Fruit fly (Drosophila melanogaster) whole organism, embryonic: ENCODE data around the gene Snr1.

Source experiments
- BEAF-32 ChIP-seq: fragments of 200-800 bp; sonication (Bioruptor generic); optimal IDR thresholded peaks from 3 replicates; lab custom pipeline; 2017; ENCODE audit warnings: missing biosample characterization, missing genetic modification characterization, mild to moderate bottlenecking, moderate library complexity, missing genetic modification reagents
- BtbVII ChIP-seq: fragments of 200-800 bp; sonication (Bioruptor generic); optimal IDR thresholded peaks from 3 replicates; lab custom pipeline; 2017; ENCODE audit warnings: missing biosample characterization, mild to moderate bottlenecking, missing genetic modification characterization
- CG10267 ChIP-seq: fragments of 200-800 bp; sonication (Bioruptor generic); optimal IDR thresholded peaks from 2 replicates; lab custom pipeline; 2018; ENCODE audit warnings: missing biosample characterization, mild to moderate bottlenecking, missing genetic modification characterization, moderate library complexity
- CG10431 ChIP-seq: fragments of 200-800 bp; sonication (Bioruptor generic); optimal IDR thresholded peaks from 3 replicates; lab custom pipeline; 2018; ENCODE audit warnings: missing biosample characterization, mild to moderate bottlenecking, missing genetic modification characterization
- CG11085 ChIP-seq: fragments of 200-800 bp; sonication (Bioruptor generic); IDR thresholded peaks from 2 replicates; pipeline ENCODE4 v1.3.6; 2022; ENCODE audit warnings: missing biosample characterization, missing genetic modification characterization
- CG12071 ChIP-seq: fragments of 200-800 bp; sonication (Bioruptor generic); optimal IDR thresholded peaks from 3 replicates; lab custom pipeline; 2018; ENCODE audit warnings: missing biosample characterization, mild to moderate bottlenecking, missing genetic modification characterization
- CG1233 ChIP-seq: fragments of 200-800 bp; sonication (Bioruptor generic); optimal IDR thresholded peaks from 4 replicates; lab custom pipeline; 2018; ENCODE audit warnings: missing biosample characterization, mild to moderate bottlenecking, missing genetic modification characterization
- CG13775 ChIP-seq: fragments of 200-800 bp; sonication (Bioruptor generic); optimal IDR thresholded peaks from 3 replicates; lab custom pipeline; 2017; ENCODE audit warnings: missing biosample characterization, mild to moderate bottlenecking, missing genetic modification characterization
- CG13894 ChIP-seq: fragments of 200-800 bp; sonication (Bioruptor generic); optimal IDR thresholded peaks from 3 replicates; lab custom pipeline; 2018; ENCODE audit warnings: missing biosample characterization, mild to moderate bottlenecking, missing genetic modification characterization, moderate library complexity
- CG15011 ChIP-seq: fragments of 200-800 bp; sonication (Bioruptor generic); optimal IDR thresholded peaks from 3 replicates; lab custom pipeline; 2018; ENCODE audit warnings: missing biosample characterization, mild to moderate bottlenecking, missing genetic modification characterization
- CG17328 ChIP-seq: fragments of 200-800 bp; sonication (Bioruptor generic); IDR thresholded peaks from 2 replicates; pipeline ENCODE4 v1.3.6; 2022; ENCODE audit warnings: missing biosample characterization, missing genetic modification characterization
- CG17829 ChIP-seq: fragments of 200-800 bp; optimal IDR thresholded peaks from 2 replicates; lab custom pipeline; 2019; ENCODE audit warnings: missing biosample characterization, mild to moderate bottlenecking, missing genetic modification characterization, moderate library complexity
- CG17912 ChIP-seq: fragments of 200-800 bp; sonication (Bioruptor generic); optimal IDR thresholded peaks from 2 replicates; lab custom pipeline; 2018; ENCODE audit warnings: missing biosample characterization, mild to moderate bottlenecking, missing genetic modification characterization
- CG18011 ChIP-seq: fragments of 200-800 bp; sonication (Bioruptor generic); optimal IDR thresholded peaks from 2 replicates; lab custom pipeline; 2017; ENCODE audit warnings: missing biosample characterization, missing genetic modification characterization, mild to moderate bottlenecking, moderate library complexity, missing genotype
- CG18262 ChIP-seq: fragments of 200-800 bp; optimal IDR thresholded peaks from 3 replicates; lab custom pipeline; 2019; ENCODE audit warnings: missing biosample characterization, mild to moderate bottlenecking, missing genetic modification characterization, moderate library complexity
- CG2129 ChIP-seq: fragments of 200-800 bp; sonication (Bioruptor generic); IDR thresholded peaks from 2 replicates; pipeline ENCODE4 v1.3.6; 2022; ENCODE audit warnings: missing biosample characterization, missing genetic modification characterization; ENCODE audit not compliant: partially characterized antibody
- CG31224 ChIP-seq: fragments of 200-800 bp; sonication (Bioruptor generic); IDR thresholded peaks from 2 replicates; pipeline ENCODE4 v1.3.6; 2022; ENCODE audit warnings: missing biosample characterization, missing genetic modification characterization
- CG31441 ChIP-seq: fragments of 200-800 bp; sonication (Bioruptor generic); IDR thresholded peaks from 2 replicates; pipeline ENCODE4 v1.3.6; 2022; ENCODE audit warnings: missing biosample characterization, missing genetic modification characterization
- CG3407 ChIP-seq: fragments of 200-800 bp; sonication (Bioruptor generic); optimal IDR thresholded peaks from 2 replicates; lab custom pipeline; 2018; ENCODE audit warnings: missing biosample characterization, mild to moderate bottlenecking, missing genetic modification characterization
- CG5953 ChIP-seq: fragments of 200-800 bp; sonication (Bioruptor generic); IDR thresholded peaks from 2 replicates; pipeline ENCODE4 v1.3.6; 2022; ENCODE audit warnings: missing biosample characterization, missing genetic modification characterization
- CG6175 ChIP-seq: fragments of 200-800 bp; sonication (Bioruptor generic); IDR thresholded peaks from 3 replicates; pipeline ENCODE4 v1.3.6; 2022; ENCODE audit warnings: missing biosample characterization, missing genetic modification characterization
- CG7987 ChIP-seq: fragments of 200-800 bp; sonication (Bioruptor generic); optimal IDR thresholded peaks from 2 replicates; lab custom pipeline; 2018; ENCODE audit warnings: missing biosample characterization, mild to moderate bottlenecking, missing genetic modification characterization, moderate library complexity
- CG8281 ChIP-seq: fragments of 200-800 bp; sonication (Bioruptor generic); optimal IDR thresholded peaks from 2 replicates; lab custom pipeline; 2018; ENCODE audit warnings: missing biosample characterization, mild to moderate bottlenecking, missing genetic modification characterization, moderate library complexity
- CG8478 ChIP-seq: fragments of >200 bp; optimal IDR thresholded peaks from 2 replicates; lab custom pipeline; 2018
- Dp ChIP-seq: fragments of 200-800 bp; sonication (Bioruptor generic); optimal IDR thresholded peaks from 2 replicates; lab custom pipeline; 2018; ENCODE audit warnings: missing biosample characterization, mild to moderate bottlenecking, missing genetic modification characterization, moderate library complexity
- Gug ChIP-seq: fragments of 200-800 bp; sonication (Bioruptor generic); IDR thresholded peaks from 4 replicates; pipeline ENCODE4 v1.3.6; 2022; ENCODE audit warnings: missing biosample characterization, missing genetic modification characterization
- Hr39 ChIP-seq: fragments of >200 bp; optimal IDR thresholded peaks from 2 replicates; lab custom pipeline; 2017
- Hsf ChIP-seq: fragments of 200-800 bp; sonication (Bioruptor generic); optimal IDR thresholded peaks from 3 replicates; lab custom pipeline; 2016; ENCODE audit warnings: missing biosample characterization, missing genetic modification characterization
- Jarid2 ChIP-seq: fragments of 200-800 bp; sonication (Bioruptor generic); optimal IDR thresholded peaks from 3 replicates; lab custom pipeline; 2017; ENCODE audit warnings: mild to moderate bottlenecking, missing biosample characterization, missing genetic modification reagents, missing genetic modification characterization
- Lim3 ChIP-seq: fragments of 200-800 bp; sonication (Bioruptor generic); IDR thresholded peaks from 2 replicates; pipeline ENCODE4 v1.3.6; 2022; ENCODE audit warnings: missing biosample characterization, missing genetic modification characterization
- Mrtf ChIP-seq: fragments of 200-800 bp; sonication (Bioruptor generic); IDR thresholded peaks from 3 replicates; pipeline ENCODE4 v1.3.6; 2022; ENCODE audit warnings: missing biosample characterization, missing genetic modification characterization
- NFAT ChIP-seq: fragments of 200-800 bp; sonication (Bioruptor generic); IDR thresholded peaks from 2 replicates; pipeline ENCODE4 v1.3.6; 2022; ENCODE audit warnings: missing biosample characterization, missing genetic modification characterization
- Rx ChIP-seq: fragments of 200-800 bp; sonication (Bioruptor generic); IDR thresholded peaks from 2 replicates; pipeline ENCODE4 v1.3.6; 2022; ENCODE audit warnings: missing biosample characterization, missing genetic modification characterization
- Trl ChIP-seq, 3 experiments: fragments of >200 bp in 2 of 3; fragments of 200-800 bp in 1 of 3; sonication (Bioruptor generic) in 1 of 3; optimal IDR thresholded peaks; 2 replicates in 1 of 3; 3 replicates in 2 of 3; lab custom pipeline; 2016 to 2017; ENCODE audit warnings: missing biosample characterization in 1 of 3, missing genetic modification characterization in 1 of 3
- ara ChIP-seq: fragments of 200-800 bp; sonication (Bioruptor generic); IDR thresholded peaks from 2 replicates; pipeline ENCODE4 v1.3.6; 2022; ENCODE audit warnings: missing biosample characterization, missing genetic modification characterization
- ase ChIP-seq: fragments of 200-800 bp; sonication (Bioruptor generic); IDR thresholded peaks from 3 replicates; pipeline ENCODE4 v1.3.6; 2022; ENCODE audit warnings: missing biosample characterization, missing genetic modification characterization
- cas ChIP-seq: fragments of 200-800 bp; sonication (Bioruptor generic); IDR thresholded peaks from 2 replicates; pipeline ENCODE4 v1.3.6; 2022; ENCODE audit warnings: missing biosample characterization, missing genetic modification characterization
- chif ChIP-seq, 2 experiments: fragments of 200-800 bp; sonication (Bioruptor generic); optimal IDR thresholded peaks; 3 replicates each; lab custom pipeline; 2016; ENCODE audit warnings: missing biosample characterization in 2 of 2, missing genetic modification characterization in 2 of 2
- crol ChIP-seq: fragments of 200-800 bp; sonication (Bioruptor generic); IDR thresholded peaks from 2 replicates; pipeline ENCODE4 v1.3.6; 2022; ENCODE audit warnings: missing biosample characterization, missing genetic modification characterization
- da ChIP-seq: fragments of 200-800 bp; sonication (Bioruptor generic); optimal IDR thresholded peaks from 2 replicates; lab custom pipeline; 2016; ENCODE audit warnings: missing biosample characterization, missing genetic modification characterization
- fd64A ChIP-seq: fragments of 200-800 bp; sonication (Bioruptor generic); optimal IDR thresholded peaks from 3 replicates; lab custom pipeline; 2018; ENCODE audit warnings: missing biosample characterization, mild to moderate bottlenecking, missing genetic modification characterization
- grn ChIP-seq: fragments of 200-800 bp; sonication (Bioruptor generic); optimal IDR thresholded peaks from 3 replicates; lab custom pipeline; 2017; ENCODE audit warnings: missing biosample characterization, missing genetic modification characterization
- hb ChIP-seq: fragments of 200-800 bp; sonication (Bioruptor generic); IDR thresholded peaks from 3 replicates; pipeline ENCODE4 v1.3.6; 2022; ENCODE audit warnings: missing biosample characterization, missing genetic modification characterization; ENCODE audit not compliant: partially characterized antibody
- luna ChIP-seq: fragments of 200-800 bp; sonication (Bioruptor generic); optimal IDR thresholded peaks from 2 replicates; lab custom pipeline; 2016; ENCODE audit warnings: missing biosample characterization, missing genetic modification characterization
- nmo ChIP-seq: fragments of 200-800 bp; sonication (Bioruptor generic); optimal IDR thresholded peaks from 2 replicates; lab custom pipeline; 2018; ENCODE audit warnings: missing biosample characterization, mild to moderate bottlenecking, missing genetic modification characterization, moderate library complexity
- pum ChIP-seq: fragments of 200-800 bp; sonication (Bioruptor generic); optimal IDR thresholded peaks from 2 replicates; lab custom pipeline; 2016; ENCODE audit warnings: missing biosample characterization, missing genetic modification characterization
- ro ChIP-seq: fragments of 200-800 bp; sonication (Bioruptor generic); IDR thresholded peaks from 2 replicates; pipeline ENCODE4 v1.3.6; 2022; ENCODE audit warnings: missing biosample characterization, missing genetic modification characterization
- so ChIP-seq: fragments of 200-800 bp; sonication (Bioruptor generic); IDR thresholded peaks from 3 replicates; pipeline ENCODE4 v1.3.6; 2022; ENCODE audit warnings: missing biosample characterization, missing genetic modification characterization
- vnd ChIP-seq: fragments of 200-800 bp; sonication (Bioruptor generic); IDR thresholded peaks from 3 replicates; pipeline ENCODE4 v1.3.6; 2022; ENCODE audit warnings: missing biosample characterization, missing genetic modification characterization; ENCODE audit not compliant: partially characterized antibody
- wor ChIP-seq: fragments of 200-800 bp; sonication (Bioruptor generic); IDR thresholded peaks from 2 replicates; pipeline ENCODE4 v1.3.6; 2022; ENCODE audit warnings: missing biosample characterization, missing genetic modification characterization
- z ChIP-seq: fragments of 200-800 bp; sonication (Bioruptor generic); IDR thresholded peaks from 3 replicates; pipeline ENCODE4 v1.3.6; 2022; ENCODE audit warnings: missing biosample characterization, missing genetic modification characterization

The Snr1 gene

dm6 chr3R:5485295-5485718 is 14.6 kb downstream of the Snr1 start, which contains the start of gene CG31550 (continued):
- no peak for TF ChIP-seq grn (GFP tag; lab: Kevin White, UChicago)
- no peak for TF ChIP-seq CG18011 (GFP tag; lab: Kevin White, UChicago)
- no peak for TF ChIP-seq Lim3 (GFP tag; lab: Robert Waterston, UW)
- no peak for TF ChIP-seq luna (GFP tag; lab: Kevin White, UChicago)
- TF ChIP-seq BEAF-32 (GFP tag; lab: Kevin White, UChicago) = no peak
- TF ChIP-seq so (GFP tag; lab: Robert Waterston, UW) = no peak
- peak; percentile 55; the same call in 1 of the 2 replicates for TF ChIP-seq ara (GFP tag; lab: Robert Waterston, UW)
- peak; percentile 68 for TF ChIP-seq ase
- TF ChIP-seq CG17912 (GFP tag; lab: Kevin White, UChicago) = no peak
- TF ChIP-seq ro = peak; percentile 49
- TF ChIP-seq vnd (GFP tag; lab: Robert Waterston, UW) = no peak
- TF ChIP-seq CG8281 (tag; lab: Kevin White, UChicago) = no peak
- peak; percentile 73; the same call in 1 of the 2 replicates for TF ChIP-seq CG11085 (GFP tag; lab: Robert Waterston, UW)
- TF ChIP-seq nmo (GFP tag; lab: Kevin White, UChicago) = peak; percentile 87
- TF ChIP-seq Dp = no peak
- peak; percentile 43; the same call in 1 of the 2 replicates for TF ChIP-seq wor
- peak; percentile 81 for TF ChIP-seq CG31441 (GFP tag; lab: Robert Waterston, UW)
- no peak for TF ChIP-seq z (GFP tag; lab: Robert Waterston, UW)
- TF ChIP-seq Trl (optimal IDR thresholded peaks at IDR 0.05; lab: Kevin White, UChicago) = no peak
- peak; percentile 23 for TF ChIP-seq Trl (GFP tag; optimal IDR thresholded peaks at IDR 0.05; lab: Kevin White, UChicago)
- TF ChIP-seq CG1233 (GFP tag; lab: Kevin White, UChicago) = peak; percentile 58
- TF ChIP-seq fd64A = no peak
- peak; percentile 25 for TF ChIP-seq CG7987 (GFP tag; lab: Kevin White, UChicago)
- peak; percentile 66 for TF ChIP-seq CG13775 (GFP tag; lab: Kevin White, UChicago)
- TF ChIP-seq pum = peak; percentile 19
- peak; percentile 57; the same call in 3 of the 4 replicates for TF ChIP-seq Gug (GFP tag; lab: Robert Waterston, UW)
- peak; percentile 29 for TF ChIP-seq BtbVII (GFP tag; lab: Kevin White, UChicago)
- peak; percentile 28 to 44 for TF ChIP-seq chif (GFP tag; optimal IDR thresholded peaks at IDR 0.05; lab: Kevin White, UChicago)
- TF ChIP-seq CG6175 (GFP tag; lab: Robert Waterston, UW) = 0 out of 3 replicates have a peak, but pooled peaks have one; percentile 59
- no peak for TF ChIP-seq CG12071 (GFP tag; lab: Kevin White, UChicago)
- no peak for TF ChIP-seq CG13894
- no peak for TF ChIP-seq CG2129
- TF ChIP-seq CG8478 (lab: Kevin White, UChicago) = no peak
- peak; percentile 82 for TF ChIP-seq NFAT (GFP tag; lab: Robert Waterston, UW)
- TF ChIP-seq Hsf = peak; percentile 51
- peak; percentile 16; the same call in 1 of the 2 replicates for TF ChIP-seq Rx (GFP tag; lab: Robert Waterston, UW)
- TF ChIP-seq CG10267 (tag; lab: Kevin White, UChicago) = peak; percentile 92
- no peak for TF ChIP-seq Hr39
- peak; percentile 20 for TF ChIP-seq Jarid2 (GFP tag; lab: Kevin White, UChicago)
- TF ChIP-seq da = no peak
- peak; percentile 63; the same call in 2 of the 3 replicates for TF ChIP-seq Mrtf (GFP tag; lab: Robert Waterston, UW)
- peak; percentile 57; the same call in 1 of the 2 replicates for TF ChIP-seq cas
- no peak for TF ChIP-seq CG3407 (GFP tag; lab: Kevin White, UChicago)
- TF ChIP-seq hb (GFP tag; lab: Robert Waterston, UW) = no peak
- peak; percentile 71 for TF ChIP-seq CG31224 (GFP tag; lab: Robert Waterston, UW)
- TF ChIP-seq CG17328 = peak; percentile 67; the same call in 1 of the 2 replicates
- no peak for TF ChIP-seq CG18262 (tag; lab: Kevin White, UChicago)
- no peak for TF ChIP-seq CG10431 (GFP tag; lab: Kevin White, UChicago)
- no peak for TF ChIP-seq CG15011 (GFP tag; lab: Kevin White, UChicago)
- TF ChIP-seq CG5953 (GFP tag; lab: Robert Waterston, UW) = peak; percentile 31; the same call in 1 of the 2 replicates
- TF ChIP-seq CG17829 (tag; lab: Kevin White, UChicago) = peak; percentile 81
- TF ChIP-seq crol (GFP tag; lab: Robert Waterston, UW) = no peak
